Worm (Caenorhabditis elegans) whole organism, midembryonic: ENCODE data around the gene C13B4.1.

Experiments used
- T22C8.4 ChIP-seq: fragments of 200-800 bp; sonication (Bioruptor generic); IDR thresholded peaks from 2 replicates; pipeline ENCODE4 v1.3.6; 2022; ENCODE audit warnings: missing genetic modification characterization, missing compliant biosample characterization
- cog-1 ChIP-seq: sonication (generic microtip); optimal IDR thresholded peaks from 2 replicates; lab custom pipeline; 2016; ENCODE audit warnings: missing genetic modification characterization, missing compliant biosample characterization
- flt-1 ChIP-seq: fragments of 200-800 bp; sonication (Bioruptor generic); IDR thresholded peaks from 2 replicates; pipeline ENCODE4 v1.3.6; 2022; ENCODE audit warnings: missing genetic modification characterization, missing compliant biosample characterization
- klf-2 ChIP-seq: fragments of 200-800 bp; sonication (Bioruptor generic); conservative IDR thresholded peaks from 2 replicates; pipeline ENCODE4 v1.3.6; 2022; ENCODE audit warnings: missing genetic modification reagents, missing genetic modification characterization, missing compliant biosample characterization
- med-1 ChIP-seq: sonication (generic microtip); optimal IDR thresholded peaks from 2 replicates; lab custom pipeline; 2017; ENCODE audit warnings: missing genetic modification characterization, mild to moderate bottlenecking, missing compliant biosample characterization, antibody characterized with exemption, missing genetic modification reagents; ENCODE audit not compliant: insufficient read depth
- ref-1 ChIP-seq: fragments of 200-800 bp; sonication (Bioruptor generic); conservative IDR thresholded peaks from 2 replicates; pipeline ENCODE4 v1.3.6; 2022; ENCODE audit warnings: missing genetic modification reagents, missing genetic modification characterization, missing compliant biosample characterization
- tab-1 ChIP-seq: fragments of 200-800 bp; sonication (Bioruptor generic); IDR thresholded peaks from 2 replicates; pipeline ENCODE4 v1.3.6; 2022; ENCODE audit warnings: missing genetic modification characterization, missing compliant biosample characterization
- ztf-23 ChIP-seq: fragments of 200-800 bp; sonication (Bioruptor generic); IDR thresholded peaks from 2 replicates; pipeline ENCODE4 v1.3.6; 2022; ENCODE audit warnings: missing genetic modification reagents, missing genetic modification characterization, missing compliant biosample characterization
- ztf-29 ChIP-seq: fragments of 200-800 bp; sonication (Bioruptor generic); IDR thresholded peaks from 2 replicates; pipeline ENCODE4 v1.3.6; 2022; ENCODE audit warnings: missing genetic modification reagents, missing genetic modification characterization, missing compliant biosample characterization

The C13B4.1 gene

ce11 chrII:14479583-14480245, at the start of gene C13B4.1:
C13B4.1 (minus strand) TSS chrII:14479633.
- TF ChIP-seq ztf-23 (GFP tag; lab: Robert Waterston, UW), result 0 out of 2 replicates have a peak, but pooled peaks have one; percentile 9
- TF ChIP-seq flt-1 (GFP tag; lab: Robert Waterston, UW), result no peak

- TF ChIP-seq cog-1 (tag; lab: Kevin White, UChicago) (peak; percentile 93), flt-1 (GFP tag; lab: Robert Waterston, UW) (0 out of 2 replicates have a peak, but pooled peaks have one; percentile 6), klf-2 (GFP tag; lab: Robert Waterston, UW) (peak; percentile 67; the same call in 1 of the 2 replicates), ztf-23 (GFP tag; lab: Robert Waterston, UW) (peak; percentile 63), T22C8.4 (GFP tag; lab: Robert Waterston, UW) (no peak), ztf-29 (GFP tag; lab: Robert Waterston, UW) (no peak), med-1 (GFP tag; lab: Kevin White, UChicago) (no peak)
These were observed 48.9 kb upstream of the C13B4.1 start, which contains the start of the genes F57C2.5 and spat-1 for ce11 chrII:14528233-14528802. F57C2.5 (minus strand) TSS chrII:14528239. spat-1 (plus strand) TSS chrII:14528752.

ce11 chrII:14527104-14527503, 47.7 kb upstream of the C13B4.1 start:
- TF ChIP-seq klf-2 (GFP tag; lab: Robert Waterston, UW), result no peak
- no peak for TF ChIP-seq ztf-23 (GFP tag; lab: Robert Waterston, UW)
- no peak for TF ChIP-seq ref-1 (GFP tag; lab: Robert Waterston, UW)
- TF ChIP-seq tab-1 (GFP tag; lab: Robert Waterston, UW), result no peak
- TF ChIP-seq T22C8.4 (GFP tag; lab: Robert Waterston, UW), result no peak
- TF ChIP-seq cog-1 (tag; lab: Kevin White, UChicago), result no peak
- TF ChIP-seq ztf-29 (GFP tag; lab: Robert Waterston, UW), result no peak
- TF ChIP-seq flt-1 (GFP tag; lab: Robert Waterston, UW), result no peak
- TF ChIP-seq med-1 (GFP tag; lab: Kevin White, UChicago), result no peak

- TF ChIP-seq tab-1 (GFP tag; lab: Robert Waterston, UW) (no peak), klf-2 (GFP tag; lab: Robert Waterston, UW) (no peak), flt-1 (GFP tag; lab: Robert Waterston, UW) (no peak), med-1 (GFP tag; lab: Kevin White, UChicago) (no peak), cog-1 (tag; lab: Kevin White, UChicago) (no peak), ztf-29 (GFP tag; lab: Robert Waterston, UW) (no peak), T22C8.4 (GFP tag; lab: Robert Waterston, UW) (no peak), ztf-23 (GFP tag; lab: Robert Waterston, UW) (no peak), ref-1 (GFP tag; lab: Robert Waterston, UW) (no peak)
These were observed 45.6 kb upstream of the C13B4.1 start, which contains the start of gene F57C2.4 for ce11 chrII:14525013-14525412. F57C2.4 (plus strand) TSS chrII:14525313.

ce11 chrII:14523645-14524223, 44.3 kb upstream of the C13B4.1 start, which contains the start of gene pot-2:
pot-2 (plus strand) TSS chrII:14524173.
- TF ChIP-seq cog-1 (tag; lab: Kevin White, UChicago) (no peak), ztf-23 (GFP tag; lab: Robert Waterston, UW) (no peak), klf-2 (GFP tag; lab: Robert Waterston, UW) (no peak), T22C8.4 (GFP tag; lab: Robert Waterston, UW) (no peak), tab-1 (GFP tag; lab: Robert Waterston, UW) (no peak), ref-1 (GFP tag; lab: Robert Waterston, UW) (no peak), ztf-29 (GFP tag; lab: Robert Waterston, UW) (no peak), med-1 (GFP tag; lab: Kevin White, UChicago) (no peak)

- no peak for TF ChIP-seq ref-1 (GFP tag; lab: Robert Waterston, UW)
- TF ChIP-seq flt-1 (GFP tag; lab: Robert Waterston, UW), result no peak
- no peak for TF ChIP-seq ztf-29 (GFP tag; lab: Robert Waterston, UW)
- no peak for TF ChIP-seq cog-1 (tag; lab: Kevin White, UChicago)
These were observed 43.7 kb upstream of the C13B4.1 start, which contains the start of gene btb-20 for ce11 chrII:14523070-14523572. btb-20 (minus strand) TSS chrII:14523522.

ce11 chrII:14522037-14522436, 42.6 kb upstream of the C13B4.1 start, which contains the start of gene btb-19:
btb-19 (minus strand) TSS chrII:14522137.
- TF ChIP-seq tab-1 (GFP tag; lab: Robert Waterston, UW) (no peak), T22C8.4 (GFP tag; lab: Robert Waterston, UW) (no peak), ref-1 (GFP tag; lab: Robert Waterston, UW) (no peak), cog-1 (tag; lab: Kevin White, UChicago) (no peak), klf-2 (GFP tag; lab: Robert Waterston, UW) (no peak), ztf-23 (GFP tag; lab: Robert Waterston, UW) (no peak), ztf-29 (GFP tag; lab: Robert Waterston, UW) (no peak), med-1 (GFP tag; lab: Kevin White, UChicago) (no peak), flt-1 (GFP tag; lab: Robert Waterston, UW) (no peak)

ce11 chrII:14515017-14515416, 35.6 kb upstream of the C13B4.1 start, which contains the start of gene K10H10.9:
K10H10.9 (minus strand) TSS chrII:14515117.
- no peak for TF ChIP-seq cog-1 (tag; lab: Kevin White, UChicago)
- no peak for TF ChIP-seq med-1 (GFP tag; lab: Kevin White, UChicago)
- TF ChIP-seq T22C8.4 (GFP tag; lab: Robert Waterston, UW), result no peak
- no peak for TF ChIP-seq ztf-23 (GFP tag; lab: Robert Waterston, UW)
- TF ChIP-seq ref-1 (GFP tag; lab: Robert Waterston, UW), result no peak
- no peak for TF ChIP-seq flt-1 (GFP tag; lab: Robert Waterston, UW)
- TF ChIP-seq ztf-29 (GFP tag; lab: Robert Waterston, UW), result no peak
- no peak for TF ChIP-seq tab-1 (GFP tag; lab: Robert Waterston, UW)
- TF ChIP-seq klf-2 (GFP tag; lab: Robert Waterston, UW), result no peak
